Worm (Caenorhabditis elegans): Measurements from ENCODE around the gene aqp-7.

ce11 chrX:2999652-3000051 is 25.2 kb upstream of the aqp-7 start, which contains the start of gene Y41G9A.17:
- TF ChIP-seq ceh-79 (tag; optimal IDR thresholded peaks at IDR 0.05): no peak
- no peak for TF ChIP-seq ztf-26 (tag; optimal IDR thresholded peaks at IDR 0.05)
- no peak for TF ChIP-seq ets-4 (GFP tag; optimal IDR thresholded peaks at IDR 0.05)
- no peak for TF ChIP-seq ccch-3 (GFP tag; optimal IDR thresholded peaks at IDR 0.05)
- no peak for TF ChIP-seq pha-4 (tag; optimal IDR thresholded peaks at IDR 0.05)
- no peak for TF ChIP-seq cebp-1 (GFP tag; IDR thresholded peaks at IDR 0.05)
- no peak for TF ChIP-seq cebp-1 (tag; optimal IDR thresholded peaks at IDR 0.05)
- TF ChIP-seq Y53G8AR.9 (GFP tag; conservative IDR thresholded peaks at IDR 0.05): no peak
- no peak for TF ChIP-seq nhr-120 (GFP tag; IDR thresholded peaks at IDR 0.05)
